Fruit fly (Drosophila melanogaster) whole organism, adult: ENCODE data around the gene betaNACtes1.

Experiments
- CG33017 ChIP-seq: fragments of 200-800 bp; sonication (Bioruptor generic); optimal IDR thresholded peaks from 2 replicates; lab custom pipeline; 2018; ENCODE audit warnings: missing biosample characterization, mild to moderate bottlenecking, missing genetic modification characterization, moderate library complexity
- CG7045 ChIP-seq: fragments of 200-800 bp; sonication (Bioruptor generic); optimal IDR thresholded peaks from 2 replicates; lab custom pipeline; 2017; ENCODE audit warnings: missing biosample characterization, mild to moderate bottlenecking, missing genetic modification characterization
- Crg-1 ChIP-seq: fragments of 200-800 bp; sonication (Bioruptor generic); optimal IDR thresholded peaks from 2 replicates; lab custom pipeline; 2016; ENCODE audit warnings: missing biosample characterization, missing genetic modification characterization
- Hr96 ChIP-seq: fragments of 200-800 bp; sonication (Bioruptor generic); optimal IDR thresholded peaks from 2 replicates; lab custom pipeline; 2016; ENCODE audit warnings: missing biosample characterization, missing genetic modification characterization
- cic ChIP-seq: fragments of 200-800 bp; sonication (Bioruptor generic); optimal IDR thresholded peaks from 2 replicates; lab custom pipeline; 2017; ENCODE audit warnings: missing biosample characterization, mild to moderate bottlenecking, missing genetic modification characterization, moderate library complexity
- toe ChIP-seq: fragments of 200-800 bp; sonication (Bioruptor generic); optimal IDR thresholded peaks from 2 replicates; lab custom pipeline; 2016; ENCODE audit warnings: missing biosample characterization, missing genetic modification characterization

- TF ChIP-seq CG7045 (GFP tag; lab: Kevin White, UChicago): no peak
- TF ChIP-seq Hr96 (GFP tag; lab: Kevin White, UChicago): no peak
- TF ChIP-seq toe (GFP tag; lab: Kevin White, UChicago): no peak
- no peak for TF ChIP-seq Crg-1
- no peak for TF ChIP-seq CG33017
- TF ChIP-seq cic (GFP tag; lab: Kevin White, UChicago): no peak
These were observed 19.5 kb upstream of the betaNACtes1 start, which contains the start of gene CG13403 for dm6 chrX:14191918-14192317.
